Worm (Caenorhabditis elegans): ENCODE results near the gene spsb-1.

DNA sequence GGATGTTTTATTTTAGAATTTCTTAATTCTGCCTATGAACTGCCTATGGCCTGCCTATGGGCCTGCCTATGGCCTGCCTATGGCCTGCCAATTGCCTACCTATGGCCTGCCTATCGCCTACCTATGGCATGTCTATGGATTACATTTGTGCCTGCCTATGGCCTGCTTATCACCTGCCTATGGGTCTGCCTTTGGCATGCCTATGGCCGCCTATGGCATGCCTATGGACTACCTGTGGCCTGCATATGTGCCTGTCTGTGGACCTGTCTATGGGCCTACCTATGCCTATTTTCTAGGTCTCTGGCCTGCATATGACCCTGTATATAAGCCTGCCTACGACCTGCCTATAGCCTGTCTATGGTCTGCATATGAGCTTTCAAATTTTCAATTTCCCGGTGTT is 64.5 kb downstream of the spsb-1 start:
- TF ChIP-seq ama-1 (optimal IDR thresholded peaks at IDR 0.05) = no peak
- TF ChIP-seq egl-27 (tag; optimal IDR thresholded peaks at IDR 0.05) = no peak
- no peak for TF ChIP-seq aly-2 (tag; optimal IDR thresholded peaks at IDR 0.05)
- no peak for TF ChIP-seq ztf-11 (tag; optimal IDR thresholded peaks at IDR 0.05)
- TF ChIP-seq nhr-12 (tag; optimal IDR thresholded peaks at IDR 0.05) = no peak
- TF ChIP-seq mep-1 (tag; optimal IDR thresholded peaks at IDR 0.05) = no peak
- no peak for TF ChIP-seq irx-1 (tag; optimal IDR thresholded peaks at IDR 0.05)
- TF ChIP-seq zip-4 (GFP tag; optimal IDR thresholded peaks at IDR 0.05) = no peak

All from whole organism, L1 larva.